Worm (Caenorhabditis elegans) whole organism, L1 larva: ENCODE results near the gene rfc-1.

Source experiments
- C04F5.9 ChIP-seq: sonication (generic microtip); optimal IDR thresholded peaks from 2 replicates; lab custom pipeline; 2016; ENCODE audit warnings: missing genetic modification characterization, missing compliant biosample characterization
- C16A3.4 ChIP-seq: fragments of 150-350 bp; optimal IDR thresholded peaks from 2 replicates; lab custom pipeline; 2014; ENCODE audit warnings: missing biosample characterization, missing genetic modification characterization
- C34B4.2 ChIP-seq: sonication (generic microtip); optimal IDR thresholded peaks from 2 replicates; lab custom pipeline; 2017; ENCODE audit warnings: mild to moderate bottlenecking, missing genetic modification characterization, missing compliant biosample characterization
- F16B12.6 ChIP-seq: fragments of 150-350 bp; optimal IDR thresholded peaks from 2 replicates; lab custom pipeline; 2014; ENCODE audit warnings: missing biosample characterization, missing genetic modification characterization
- alr-1 ChIP-seq: fragments of 200-800 bp; sonication (Bioruptor generic); optimal IDR thresholded peaks from 2 replicates; lab custom pipeline; 2018; ENCODE audit warnings: borderline replicate concordance, mild to moderate bottlenecking, missing genetic modification characterization, missing compliant biosample characterization
- ama-1 ChIP-seq: fragments of 150-350 bp; optimal IDR thresholded peaks from 2 replicates; lab custom pipeline; 2014
- blmp-1 ChIP-seq: fragments of 150-350 bp; optimal IDR thresholded peaks from 2 replicates; lab custom pipeline; 2014; ENCODE audit warnings: missing biosample characterization, missing genetic modification characterization
- ceh-63 ChIP-seq: fragments of 200-800 bp; sonication (Bioruptor generic); optimal IDR thresholded peaks from 2 replicates; lab custom pipeline; 2018; ENCODE audit warnings: mild to moderate bottlenecking, missing genetic modification characterization, missing compliant biosample characterization
- ceh-90 ChIP-seq: sonication (generic microtip); optimal IDR thresholded peaks from 2 replicates; lab custom pipeline; 2016; ENCODE audit warnings: missing genetic modification characterization, missing compliant biosample characterization
- dpl-1 ChIP-seq, 3 experiments: fragments of 150-350 bp in 2 of 3; sonication (generic microtip) in 1 of 3; optimal IDR thresholded peaks; 2 replicates each; lab custom pipeline; 2014 to 2017; ENCODE audit warnings: missing biosample characterization in 3 of 3, missing genetic modification characterization in 3 of 3, missing genetic modification reagents in 3 of 3
- efl-3 ChIP-seq: fragments of 200-800 bp; sonication (Bioruptor generic); optimal IDR thresholded peaks from 2 replicates; lab custom pipeline; 2018; ENCODE audit warnings: mild to moderate bottlenecking, missing genetic modification characterization, missing compliant biosample characterization
- egl-27 ChIP-seq, 2 experiments: fragments of 150-350 bp in 1 of 2; sonication (generic microtip); optimal IDR thresholded peaks; 3 replicates each; lab custom pipeline; 2017 to 2018; ENCODE audit warnings: missing biosample characterization in 2 of 2, missing genetic modification characterization in 2 of 2, missing genetic modification reagents in 2 of 2
- elt-2 ChIP-seq: sonication (generic microtip); optimal IDR thresholded peaks from 2 replicates; lab custom pipeline; 2016; ENCODE audit warnings: missing genetic modification characterization, mild to moderate bottlenecking, inconsistent platforms, missing compliant biosample characterization, missing genetic modification reagents
- ets-5 ChIP-seq: fragments of 200-800 bp; sonication (Bioruptor generic); IDR thresholded peaks from 2 replicates; pipeline ENCODE4 v1.3.6; 2022; ENCODE audit warnings: missing genetic modification characterization, missing compliant biosample characterization
- fkh-4 ChIP-seq: sonication (generic microtip); optimal IDR thresholded peaks from 2 replicates; lab custom pipeline; 2016; ENCODE audit warnings: missing compliant biosample characterization, missing genetic modification characterization, borderline replicate concordance
- fkh-8 ChIP-seq: sonication (generic microtip); optimal IDR thresholded peaks from 2 replicates; lab custom pipeline; 2016; ENCODE audit warnings: mild to moderate bottlenecking, missing genetic modification characterization, missing compliant biosample characterization
- fos-1 ChIP-seq: fragments of 150-350 bp; optimal IDR thresholded peaks from 2 replicates; lab custom pipeline; 2014; ENCODE audit warnings: missing biosample characterization, missing genetic modification characterization
- grh-1 ChIP-seq: fragments of 200-800 bp; sonication (Bioruptor generic); IDR thresholded peaks from 2 replicates; pipeline ENCODE4 v1.3.6; 2022; ENCODE audit warnings: missing genetic modification reagents, missing genetic modification characterization, missing compliant biosample characterization
- hlh-4 ChIP-seq: sonication (generic microtip); optimal IDR thresholded peaks from 2 replicates; lab custom pipeline; 2016; ENCODE audit warnings: mild to moderate bottlenecking, missing genetic modification characterization, missing compliant biosample characterization
- hpl-2 ChIP-seq: fragments of 150-350 bp; optimal IDR thresholded peaks from 2 replicates; lab custom pipeline; 2014; ENCODE audit warnings: missing biosample characterization, missing genetic modification reagents, missing genetic modification characterization
- irx-1 ChIP-seq: sonication (generic microtip); optimal IDR thresholded peaks from 2 replicates; lab custom pipeline; 2016; ENCODE audit warnings: missing genetic modification characterization, missing compliant biosample characterization
- isw-1 ChIP-seq: fragments of 200-800 bp; sonication (Bioruptor generic); IDR thresholded peaks from 2 replicates; pipeline ENCODE4 v1.3.6; 2022; ENCODE audit warnings: missing genetic modification characterization, missing compliant biosample characterization
- jun-1 ChIP-seq: fragments of 150-350 bp; optimal IDR thresholded peaks from 2 replicates; lab custom pipeline; 2014; ENCODE audit warnings: missing biosample characterization, missing genetic modification reagents, missing genetic modification characterization
- lin-13 ChIP-seq: fragments of 150-350 bp; optimal IDR thresholded peaks from 2 replicates; lab custom pipeline; 2014; ENCODE audit warnings: missing biosample characterization, missing genetic modification reagents, missing genetic modification characterization
- lir-3 ChIP-seq: sonication (generic microtip); optimal IDR thresholded peaks from 2 replicates; lab custom pipeline; 2016; ENCODE audit warnings: mild to moderate bottlenecking, missing genetic modification characterization, moderate library complexity, missing compliant biosample characterization; ENCODE audit not compliant: poor library complexity
- mdl-1 ChIP-seq, 2 experiments: fragments of 150-350 bp; optimal IDR thresholded peaks; 2 replicates each; lab custom pipeline; 2014 to 2017; ENCODE audit warnings: missing biosample characterization in 2 of 2, missing genetic modification characterization in 2 of 2, inconsistent platforms in 1 of 2
- nhr-11 ChIP-seq: fragments of 150-350 bp; optimal IDR thresholded peaks from 2 replicates; lab custom pipeline; 2014; ENCODE audit warnings: missing biosample characterization, missing genetic modification characterization
- nhr-19 ChIP-seq: fragments of 200-800 bp; sonication (Bioruptor generic); conservative IDR thresholded peaks from 2 replicates; pipeline ENCODE4 v1.3.6; 2022; ENCODE audit warnings: missing genetic modification characterization, missing compliant biosample characterization
- nhr-20 ChIP-seq: sonication (generic microtip); optimal IDR thresholded peaks from 2 replicates; lab custom pipeline; 2016; ENCODE audit warnings: mild to moderate bottlenecking, missing genetic modification characterization, missing compliant biosample characterization
- nhr-237 ChIP-seq: fragments of 150-350 bp; optimal IDR thresholded peaks from 2 replicates; lab custom pipeline; 2014; ENCODE audit warnings: missing biosample characterization, missing genetic modification characterization
- nhr-47 ChIP-seq: sonication (generic microtip); optimal IDR thresholded peaks from 2 replicates; lab custom pipeline; 2016; ENCODE audit warnings: mild to moderate bottlenecking, missing genetic modification characterization, moderate library complexity, missing compliant biosample characterization
- nhr-71 ChIP-seq: sonication (generic microtip); optimal IDR thresholded peaks from 2 replicates; lab custom pipeline; 2016; ENCODE audit warnings: mild to moderate bottlenecking, missing genetic modification characterization, moderate library complexity, missing compliant biosample characterization
- nhr-76 ChIP-seq: sonication (generic microtip); optimal IDR thresholded peaks from 2 replicates; lab custom pipeline; 2017; ENCODE audit warnings: missing biosample characterization, missing genetic modification characterization
- nhr-84 ChIP-seq: sonication (generic microtip); optimal IDR thresholded peaks from 2 replicates; lab custom pipeline; 2017; ENCODE audit warnings: missing biosample characterization, missing genetic modification characterization
- nhr-85 ChIP-seq: sonication (generic microtip); peaks from one replicate; lab custom pipeline; 2016; ENCODE audit warnings: missing genetic modification characterization, inconsistent platforms, missing compliant biosample characterization
- nhr-90 ChIP-seq: sonication (generic microtip); optimal IDR thresholded peaks from 2 replicates; lab custom pipeline; 2016; ENCODE audit warnings: mild to moderate bottlenecking, missing genetic modification characterization, missing compliant biosample characterization; ENCODE audit not compliant: poor library complexity
- pqm-1 ChIP-seq: sonication (generic microtip); optimal IDR thresholded peaks from 3 replicates; lab custom pipeline; 2017; ENCODE audit warnings: missing biosample characterization, missing genetic modification characterization
- snpc-4 ChIP-seq: fragments of 150-350 bp; optimal IDR thresholded peaks from 2 replicates; lab custom pipeline; 2014; ENCODE audit warnings: missing biosample characterization, missing genetic modification characterization
- sup-37 ChIP-seq: fragments of 200-800 bp; sonication (Bioruptor generic); optimal IDR thresholded peaks from 2 replicates; lab custom pipeline; 2018; ENCODE audit warnings: mild to moderate bottlenecking, missing genetic modification characterization, missing compliant biosample characterization
- swsn-7 ChIP-seq: sonication (generic microtip); optimal IDR thresholded peaks from 2 replicates; lab custom pipeline; 2016; ENCODE audit warnings: missing genetic modification characterization, missing compliant biosample characterization
- tlp-1 ChIP-seq: fragments of 150-350 bp; optimal IDR thresholded peaks from 2 replicates; lab custom pipeline; 2014; ENCODE audit warnings: missing biosample characterization, missing genetic modification characterization
- unc-130 ChIP-seq: fragments of 150-350 bp; optimal IDR thresholded peaks from 2 replicates; lab custom pipeline; 2017; ENCODE audit warnings: missing biosample characterization, missing genetic modification characterization, inconsistent platforms
- unc-30 ChIP-seq: sonication (generic microtip); optimal IDR thresholded peaks from 2 replicates; lab custom pipeline; 2017; ENCODE audit warnings: missing biosample characterization, missing genetic modification characterization
- vab-15 ChIP-seq: sonication (generic microtip); optimal IDR thresholded peaks from 2 replicates; lab custom pipeline; 2017; ENCODE audit warnings: missing genotype, mild to moderate bottlenecking, missing genetic modification characterization, missing compliant biosample characterization
- zip-4 ChIP-seq: fragments of 200-800 bp; sonication (Bioruptor generic); optimal IDR thresholded peaks from 2 replicates; lab custom pipeline; 2018; ENCODE audit warnings: mild to moderate bottlenecking, missing genetic modification characterization, moderate library complexity, missing compliant biosample characterization
- ztf-4 ChIP-seq: fragments of 150-350 bp; optimal IDR thresholded peaks from 2 replicates; lab custom pipeline; 2014; ENCODE audit warnings: missing biosample characterization, missing genetic modification characterization

The rfc-1 gene

ce11 chrV:14678298-14678697 lies 32.5 kb upstream of the rfc-1 start:
- no peak for TF ChIP-seq C04F5.9 (tag; lab: Kevin White, UChicago)
- TF ChIP-seq nhr-20: no peak
- no peak for TF ChIP-seq isw-1
- no peak for TF ChIP-seq fkh-8
- TF ChIP-seq ets-5 (GFP tag; lab: Robert Waterston, UW): no peak

ce11 chrV:14665728-14666127 lies 19.9 kb upstream of the rfc-1 start, which contains the start of gene C47E8.1:
Gene C47E8.1 (plus strand): TSS chrV:14666028.
- TF ChIP-seq nhr-71 (no peak), F16B12.6 (tag; lab: Kevin White, UChicago) (no peak), pqm-1 (tag; lab: Kevin White, UChicago) (no peak), elt-2 (no peak), zip-4 (GFP tag; lab: Kevin White, UChicago) (no peak), vab-15 (no peak), nhr-76 (tag; lab: Kevin White, UChicago) (no peak), nhr-90 (tag; lab: Kevin White, UChicago) (no peak), efl-3 (GFP tag; lab: Kevin White, UChicago) (no peak), sup-37 (GFP tag; lab: Kevin White, UChicago) (no peak), alr-1 (tag; lab: Kevin White, UChicago) (no peak), nhr-84 (tag; lab: Kevin White, UChicago) (no peak), ceh-90 (tag; lab: Kevin White, UChicago) (no peak), fkh-8 (no peak), egl-27 (tag; optimal IDR thresholded peaks at IDR 0.05; lab: Kevin White, UChicago) (no peak), ama-1 (lab: Kevin White, UChicago) (no peak), nhr-47 (tag; lab: Kevin White, UChicago) (no peak)

DNA sequence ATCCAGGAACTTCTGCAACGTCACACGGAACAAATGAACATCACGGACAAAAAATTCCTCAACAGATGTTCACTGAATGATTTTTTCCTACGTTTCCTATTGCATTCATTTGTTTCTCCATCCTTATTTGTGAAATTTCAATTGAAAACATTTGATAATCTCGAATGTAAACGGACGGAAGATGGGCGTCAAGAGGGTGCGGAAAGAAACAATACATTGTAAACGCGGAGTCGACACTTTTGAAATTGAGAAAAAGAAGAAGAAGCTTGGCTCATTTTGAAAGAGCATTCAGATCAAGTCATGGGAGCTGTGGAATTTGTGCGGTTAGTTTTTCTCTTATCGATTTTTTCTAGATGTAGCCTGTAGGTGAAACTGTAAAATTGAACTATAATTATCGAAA lies 17.2 kb upstream of the rfc-1 start, which contains the start of gene C47E8.9:
Gene C47E8.9 (plus strand): TSS at position 301 of the 400 bp plus-strand sequence.
- no peak for TF ChIP-seq C34B4.2 (tag; lab: Kevin White, UChicago)
- no peak for TF ChIP-seq ztf-4 (tag; lab: Kevin White, UChicago)
- no peak for TF ChIP-seq ceh-63
- TF ChIP-seq hpl-2 (GFP tag; lab: Kevin White, UChicago): no peak
- TF ChIP-seq C04F5.9 (tag; lab: Kevin White, UChicago): no peak
- TF ChIP-seq unc-130 (tag; lab: Kevin White, UChicago): no peak
- TF ChIP-seq nhr-237 (tag; lab: Kevin White, UChicago): no peak
- TF ChIP-seq lir-3 (tag; lab: Kevin White, UChicago): no peak
- no peak for TF ChIP-seq nhr-76 (tag; lab: Kevin White, UChicago)
- no peak for TF ChIP-seq nhr-19 (GFP tag; lab: Robert Waterston, UW)
- TF ChIP-seq blmp-1: no peak

DNA sequence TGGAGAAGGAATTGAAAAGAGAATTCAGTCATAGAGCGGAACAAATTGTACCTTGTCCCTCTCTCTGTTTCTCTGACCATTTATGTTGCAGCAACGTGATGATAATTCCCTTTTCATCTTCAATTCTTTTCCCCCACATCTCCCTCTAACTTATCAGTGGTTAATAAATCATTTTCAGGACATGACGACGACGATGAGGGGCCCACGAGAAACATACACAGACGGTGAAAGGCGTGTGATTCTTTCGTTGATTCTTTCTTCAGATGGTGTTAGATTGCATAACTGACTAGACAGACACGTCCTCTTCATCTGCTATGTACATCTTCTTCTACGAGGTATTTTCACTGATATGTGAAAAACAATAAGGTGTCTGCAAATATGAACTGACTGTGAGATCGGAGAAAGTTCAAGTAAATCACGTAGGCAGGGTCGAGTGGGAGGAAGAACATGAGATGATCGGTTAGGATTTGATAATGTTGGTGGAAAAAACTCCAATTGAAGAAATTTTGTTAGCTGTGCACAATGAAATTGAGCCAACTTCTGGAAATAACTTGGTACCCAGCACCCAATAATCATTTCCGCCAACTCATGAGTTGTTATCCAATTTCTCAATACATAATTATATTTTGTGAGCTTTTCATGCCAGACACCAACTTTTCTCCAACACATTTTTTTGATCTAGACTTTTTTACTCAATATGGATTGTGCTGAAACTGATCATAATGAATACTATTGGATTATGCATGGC lies 15.0 kb upstream of the rfc-1 start, which contains the start of gene srh-17:
Gene srh-17 (plus strand): TSS at position 698 of the 748 bp plus-strand sequence.
- TF ChIP-seq fos-1 (no peak), dpl-1 (GFP tag; optimal IDR thresholded peaks at IDR 0.05; lab: Kevin White, UChicago) (no peak), snpc-4 (tag; lab: Kevin White, UChicago) (no peak), jun-1 (tag; lab: Kevin White, UChicago) (no peak), mdl-1 (tag; optimal IDR thresholded peaks at IDR 0.05; lab: Kevin White, UChicago) (peak in 1 of 2 experiments; percentile 87), lin-13 (GFP tag; lab: Kevin White, UChicago) (no peak), fkh-4 (tag; lab: Kevin White, UChicago) (no peak), elt-2 (no peak), tlp-1 (tag; lab: Kevin White, UChicago) (no peak), swsn-7 (no peak), lir-3 (tag; lab: Kevin White, UChicago) (no peak), nhr-85 (tag; lab: Kevin White, UChicago) (peak; percentile 95), C04F5.9 (tag; lab: Kevin White, UChicago) (no peak), alr-1 (tag; lab: Kevin White, UChicago) (no peak), irx-1 (tag; lab: Kevin White, UChicago) (no peak), nhr-19 (GFP tag; lab: Robert Waterston, UW) (peak; percentile 43), C34B4.2 (tag; lab: Kevin White, UChicago) (no peak), nhr-84 (tag; lab: Kevin White, UChicago) (no peak), nhr-47 (tag; lab: Kevin White, UChicago) (peak; percentile 49), hlh-4 (no peak), unc-30 (no peak), nhr-11 (no peak), grh-1 (GFP tag; lab: Robert Waterston, UW) (peak; percentile 50; the same call in 1 of the 2 replicates), C16A3.4 (tag; lab: Kevin White, UChicago) (no peak)
